Fruit fly (Drosophila melanogaster): ENCODE measurements around the gene Sfxn1-3.

The Sfxn1-3 gene

DNA sequence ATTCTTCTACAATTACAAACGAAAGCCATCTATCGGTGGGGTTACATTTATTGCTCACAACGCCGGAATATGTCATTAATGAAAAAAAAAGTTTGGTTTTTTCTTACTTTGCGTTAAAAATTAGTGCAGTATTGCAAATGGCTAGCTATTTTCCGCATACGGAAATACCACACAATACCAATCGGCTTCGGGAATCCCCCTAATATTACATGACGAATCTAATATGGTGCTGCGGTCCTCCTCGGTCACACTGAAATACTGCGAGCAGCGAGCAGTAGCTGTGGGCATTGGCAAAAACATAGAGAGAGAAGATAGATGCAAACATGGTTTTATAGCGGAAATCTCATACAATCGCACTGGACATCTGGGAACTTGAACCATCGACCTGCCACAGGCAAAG lies 9.1 kb downstream of the Sfxn1-3 start, which contains the start of gene tub (continued):
- TF ChIP-seq CG8765 (GFP tag; IDR thresholded peaks at IDR 0.05) (no peak), trem (tag; optimal IDR thresholded peaks at IDR 0.05) (peak; percentile 45), Lhr (GFP tag; optimal IDR thresholded peaks at IDR 0.05) (peak; percentile 62), CG10267 (tag; optimal IDR thresholded peaks at IDR 0.05) (peak; percentile 53), CG42726 (GFP tag; IDR thresholded peaks at IDR 0.05; ENCODE audit: partially characterized antibody) (no peak), CG11695 (GFP tag; IDR thresholded peaks at IDR 0.05) (no peak), Deaf1 (tag; optimal IDR thresholded peaks at IDR 0.05) (no peak), CG1602 (GFP tag; optimal IDR thresholded peaks at IDR 0.05) (peak; percentile 7), pzg (GFP tag; optimal IDR thresholded peaks at IDR 0.05) (peak; percentile 87), her (GFP tag; optimal IDR thresholded peaks at IDR 0.05) (peak; percentile 23), Ets97D (GFP tag; optimal IDR thresholded peaks at IDR 0.05) (peak; percentile 66), Myb (GFP tag; optimal IDR thresholded peaks at IDR 0.05) (peak; percentile 36), CG13296 (GFP tag; optimal IDR thresholded peaks at IDR 0.05) (peak; percentile 23), CG30020 (tag; optimal IDR thresholded peaks at IDR 0.05) (peak; percentile 88), grn (GFP tag; optimal IDR thresholded peaks at IDR 0.05) (no peak), Dad (GFP tag; optimal IDR thresholded peaks at IDR 0.05) (peak; percentile 28), CG13287 (GFP tag; IDR thresholded peaks at IDR 0.05; ENCODE audit: partially characterized antibody) (peak; percentile 52; the same call in 1 of the 2 replicates), Hr78 (GFP tag; optimal IDR thresholded peaks at IDR 0.05) (no peak), ssp (GFP tag; IDR thresholded peaks at IDR 0.05) (peak; percentile 72), E2f1 (GFP tag; IDR thresholded peaks at IDR 0.05) (no peak), CG13424 (tag; optimal IDR thresholded peaks at IDR 0.05) (peak; percentile 24), Kr (GFP tag; optimal IDR thresholded peaks at IDR 0.05) (no peak), Side (GFP tag; optimal IDR thresholded peaks at IDR 0.05) (no peak), Six4 (GFP tag; optimal IDR thresholded peaks at IDR 0.05) (peak; percentile 27), psq (GFP tag; optimal IDR thresholded peaks at IDR 0.05) (peak; percentile 32), BEAF-32 (GFP tag; optimal IDR thresholded peaks at IDR 0.05) (peak; percentile 44), NC2α (GFP tag; optimal IDR thresholded peaks at IDR 0.05) (no peak), onecut (GFP tag; IDR thresholded peaks at IDR 0.05) (peak; percentile 11; the same call in 1 of the 2 replicates), E2f2 (GFP tag; IDR thresholded peaks at IDR 0.05) (peak; percentile 43; the same call in 1 of the 2 replicates), Antp (GFP tag; optimal IDR thresholded peaks at IDR 0.05) (peak; percentile 35), CG9215 (GFP tag; IDR thresholded peaks at IDR 0.05) (no peak), crp (GFP tag; optimal IDR thresholded peaks at IDR 0.05) (peak in 1 of 2 experiments; percentile 12), nom (GFP tag; optimal IDR thresholded peaks at IDR 0.05) (peak; percentile 13), pho (GFP tag; optimal IDR thresholded peaks at IDR 0.05) (peak; percentile 15), zen (tag; optimal IDR thresholded peaks at IDR 0.05) (peak; percentile 67), Nf-YC (tag; optimal IDR thresholded peaks at IDR 0.05) (peak; percentile 43), B-H2 (GFP tag; optimal IDR thresholded peaks at IDR 0.05) (peak; percentile 60), CG16779 (GFP tag; IDR thresholded peaks at IDR 0.05) (no peak), CG15514 (GFP tag; optimal IDR thresholded peaks at IDR 0.05) (peak; percentile 73), CG8478 (optimal IDR thresholded peaks at IDR 0.05) (no peak), CTCF (GFP tag; optimal IDR thresholded peaks at IDR 0.05) (peak; percentile 84), CG14441 (GFP tag; IDR thresholded peaks at IDR 0.05) (peak; percentile 31; the same call in 1 of the 2 replicates), tup (GFP tag; optimal IDR thresholded peaks at IDR 0.05) (no peak), Scr (GFP tag; IDR thresholded peaks at IDR 0.05; ENCODE audit: partially characterized antibody) (0 out of 2 replicates have a peak, but pooled peaks have one; percentile 15), wek (GFP tag; optimal IDR thresholded peaks at IDR 0.05) (peak; percentile 98), az2 (GFP tag; optimal IDR thresholded peaks at IDR 0.05) (peak; percentile 35), CG30431 (GFP tag; optimal IDR thresholded peaks at IDR 0.05) (no peak), CG17912 (GFP tag; optimal IDR thresholded peaks at IDR 0.05) (no peak), CG2712 (tag; optimal IDR thresholded peaks at IDR 0.05) (peak; percentile 56), CG4820 (GFP tag; optimal IDR thresholded peaks at IDR 0.05) (peak; percentile 24), CG18011 (GFP tag; optimal IDR thresholded peaks at IDR 0.05) (peak; percentile 4)
